Worm (Caenorhabditis elegans) whole organism, L4/young adult: Measurements from ENCODE around the gene C16C4.18.

Source experiments
- W03F9.2 ChIP-seq: fragments of 150-350 bp; optimal IDR thresholded peaks from 2 replicates; lab custom pipeline; 2014; ENCODE audit warnings: missing biosample characterization, missing genetic modification characterization
- dao-5 ChIP-seq: sonication (generic microtip); optimal IDR thresholded peaks from 2 replicates; lab custom pipeline; 2016; ENCODE audit warnings: missing genotype, missing genetic modification characterization, moderate library complexity, missing compliant biosample characterization
- him-1 ChIP-seq: sonication (generic microtip); optimal IDR thresholded peaks from 2 replicates; lab custom pipeline; 2016; ENCODE audit warnings: missing genotype, missing genetic modification reagents, missing genetic modification characterization, missing compliant biosample characterization

DNA sequence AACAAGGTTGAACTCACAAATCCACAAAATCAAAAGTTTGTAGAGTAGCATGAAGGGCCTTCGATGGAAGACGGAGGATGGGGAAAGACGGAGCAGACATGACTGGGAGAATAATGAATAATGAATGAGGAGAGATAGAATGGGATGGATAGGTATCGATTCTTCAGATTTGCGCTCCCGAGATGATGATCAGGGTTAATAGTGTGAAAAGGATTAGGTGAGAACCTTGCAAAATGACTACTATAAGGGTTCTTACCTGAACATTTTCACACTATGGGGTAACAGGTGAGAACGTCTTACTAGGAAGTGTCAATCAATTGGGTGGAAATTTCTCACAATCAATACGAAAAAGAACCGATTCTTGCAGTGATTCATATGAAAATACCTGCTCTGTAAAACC is 10.8 kb downstream of the C16C4.18 start, which contains the start of gene fbxb-96:
- no peak for TF ChIP-seq W03F9.2
- no peak for TF ChIP-seq dao-5 (tag; lab: Kevin White, UChicago)
- no peak for TF ChIP-seq him-1 (tag; lab: Kevin White, UChicago)
